Fruit fly (Drosophila melanogaster) whole organism, adult: ENCODE results near the gene Polr2M.

ENCODE experiments used
- CG11617 ChIP-seq: fragments of 200-800 bp; sonication (Bioruptor generic); optimal IDR thresholded peaks from 2 replicates; lab custom pipeline; 2017; ENCODE audit warnings: mild to moderate bottlenecking, missing biosample characterization, missing genetic modification reagents, missing genetic modification characterization
- CG14711 ChIP-seq: fragments of 200-800 bp; sonication (Bioruptor generic); optimal IDR thresholded peaks from 2 replicates; lab custom pipeline; 2018; ENCODE audit warnings: missing biosample characterization, mild to moderate bottlenecking, missing genetic modification characterization, moderate library complexity
- CG1620 ChIP-seq: fragments of 200-800 bp; sonication (Bioruptor generic); optimal IDR thresholded peaks from 2 replicates; lab custom pipeline; 2016; ENCODE audit warnings: missing biosample characterization, missing genetic modification characterization
- CG5204 ChIP-seq: fragments of 200-800 bp; sonication (Bioruptor generic); optimal IDR thresholded peaks from 2 replicates; lab custom pipeline; 2016; ENCODE audit warnings: missing biosample characterization, missing genetic modification characterization
- Clk ChIP-seq: fragments of 200-800 bp; sonication (Bioruptor generic); optimal IDR thresholded peaks from 2 replicates; lab custom pipeline; 2017; ENCODE audit warnings: missing biosample characterization, missing genetic modification characterization
- Crg-1 ChIP-seq: fragments of 200-800 bp; sonication (Bioruptor generic); optimal IDR thresholded peaks from 2 replicates; lab custom pipeline; 2016; ENCODE audit warnings: missing biosample characterization, missing genetic modification characterization
- Hr96 ChIP-seq: fragments of 200-800 bp; sonication (Bioruptor generic); optimal IDR thresholded peaks from 2 replicates; lab custom pipeline; 2016; ENCODE audit warnings: missing biosample characterization, missing genetic modification characterization
- bab1 ChIP-seq: fragments of 200-800 bp; sonication (Bioruptor generic); optimal IDR thresholded peaks from 3 replicates; lab custom pipeline; 2019; ENCODE audit warnings: missing biosample characterization, mild to moderate bottlenecking, missing genetic modification characterization, moderate library complexity
- cic ChIP-seq: fragments of 200-800 bp; sonication (Bioruptor generic); optimal IDR thresholded peaks from 2 replicates; lab custom pipeline; 2017; ENCODE audit warnings: missing biosample characterization, mild to moderate bottlenecking, missing genetic modification characterization, moderate library complexity
- cnc ChIP-seq, 2 experiments: fragments of >200 bp; optimal IDR thresholded peaks; 2 replicates each; lab custom pipeline; 2017
- kay ChIP-seq: fragments of 200-800 bp; sonication (Bioruptor generic); peaks from one replicate; lab custom pipeline; 2016; ENCODE audit warnings: missing biosample characterization, missing genetic modification characterization, borderline replicate concordance
- ovo ChIP-seq: fragments of 200-800 bp; sonication (Bioruptor generic); optimal IDR thresholded peaks from 2 replicates; lab custom pipeline; 2016; ENCODE audit warnings: missing biosample characterization, missing genetic modification characterization
- tj ChIP-seq: fragments of 200-800 bp; sonication (Bioruptor generic); optimal IDR thresholded peaks from 3 replicates; lab custom pipeline; 2017; ENCODE audit warnings: missing biosample characterization, mild to moderate bottlenecking, missing genetic modification characterization, moderate library complexity
- toe ChIP-seq: fragments of 200-800 bp; sonication (Bioruptor generic); optimal IDR thresholded peaks from 2 replicates; lab custom pipeline; 2016; ENCODE audit warnings: missing biosample characterization, missing genetic modification characterization

DNA sequence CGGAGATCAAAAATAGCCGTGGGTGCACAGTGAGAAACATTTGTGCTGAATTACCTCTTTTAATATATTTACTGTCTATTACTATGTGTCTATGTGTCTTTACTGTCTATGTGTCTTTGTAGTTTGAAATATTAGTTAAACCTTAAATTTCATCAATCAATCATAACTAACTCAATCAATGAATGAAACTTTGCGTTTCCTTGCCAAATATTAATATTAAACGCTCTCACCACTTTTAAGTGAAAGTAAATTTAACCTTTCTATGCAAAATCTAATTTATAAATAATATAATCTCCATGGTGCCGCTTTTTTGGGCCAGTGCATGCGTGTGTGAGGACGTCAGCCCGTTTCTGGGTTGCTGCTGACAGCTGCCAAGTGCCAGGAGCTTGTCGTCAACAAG is 48.0 kb upstream of the Polr2M start:
- TF ChIP-seq CG1620 (GFP tag; lab: Kevin White, UChicago) (no peak), Clk (GFP tag; lab: Kevin White, UChicago) (no peak), toe (GFP tag; lab: Kevin White, UChicago) (no peak), kay (GFP tag; lab: Kevin White, UChicago) (no peak), Hr96 (no peak), tj (GFP tag; lab: Kevin White, UChicago) (no peak), ovo (no peak), cic (GFP tag; lab: Kevin White, UChicago) (no peak), CG14711 (no peak), CG5204 (peak; percentile 18), cnc (optimal IDR thresholded peaks at IDR 0.05; lab: Kevin White, UChicago) (no peak), CG11617 (GFP tag; lab: Kevin White, UChicago) (no peak), bab1 (GFP tag; lab: Kevin White, UChicago) (no peak), Crg-1 (GFP tag; lab: Kevin White, UChicago) (no peak)
